Fruit fly (Drosophila melanogaster) whole organism, embryonic: Measurements from ENCODE around the gene CG2818.
A peak's percentile ranks its signal among the peaks of the same experiment; 100 is the strongest.

ENCODE experiments used
- Abd-B ChIP-seq: fragments of 200-800 bp; sonication (Bioruptor generic); optimal IDR thresholded peaks from 2 replicates; lab custom pipeline; 2018; ENCODE audit warnings: missing biosample characterization, mild to moderate bottlenecking, missing genetic modification characterization, moderate library complexity
- Atf6 ChIP-seq: fragments of 200-800 bp; sonication (Bioruptor generic); IDR thresholded peaks from 2 replicates; pipeline ENCODE4 v1.3.6; 2022; ENCODE audit warnings: missing biosample characterization, missing genetic modification characterization
- BtbVII ChIP-seq: fragments of 200-800 bp; sonication (Bioruptor generic); optimal IDR thresholded peaks from 3 replicates; lab custom pipeline; 2017; ENCODE audit warnings: missing biosample characterization, mild to moderate bottlenecking, missing genetic modification characterization
- Bteb2 ChIP-seq: fragments of 200-800 bp; sonication (Bioruptor generic); optimal IDR thresholded peaks from 2 replicates; lab custom pipeline; 2016; ENCODE audit warnings: missing biosample characterization, missing genetic modification characterization
- CG10366 ChIP-seq: fragments of 200-800 bp; sonication (Bioruptor generic); IDR thresholded peaks from 2 replicates; pipeline ENCODE4 v1.3.6; 2022; ENCODE audit warnings: missing biosample characterization, missing genetic modification characterization
- CG10565 ChIP-seq: fragments of 200-800 bp; sonication (Bioruptor generic); optimal IDR thresholded peaks from 3 replicates; lab custom pipeline; 2016; ENCODE audit warnings: missing biosample characterization, mild to moderate bottlenecking, missing genetic modification characterization
- CG13424 ChIP-seq: fragments of 200-800 bp; sonication (Bioruptor generic); optimal IDR thresholded peaks from 2 replicates; lab custom pipeline; 2019; ENCODE audit warnings: missing biosample characterization, mild to moderate bottlenecking, missing genetic modification characterization, moderate library complexity
- CG14441 ChIP-seq: fragments of 200-800 bp; sonication (Bioruptor generic); IDR thresholded peaks from 2 replicates; pipeline ENCODE4 v1.3.6; 2022; ENCODE audit warnings: missing biosample characterization, missing genetic modification characterization
- CG15269 ChIP-seq: fragments of 200-800 bp; sonication (Bioruptor generic); optimal IDR thresholded peaks from 2 replicates; lab custom pipeline; 2018; ENCODE audit warnings: missing biosample characterization, mild to moderate bottlenecking, missing genetic modification characterization, moderate library complexity
- CG2129 ChIP-seq: fragments of 200-800 bp; sonication (Bioruptor generic); IDR thresholded peaks from 2 replicates; pipeline ENCODE4 v1.3.6; 2022; ENCODE audit warnings: missing biosample characterization, missing genetic modification characterization; ENCODE audit not compliant: partially characterized antibody
- CG2712 ChIP-seq: fragments of 200-800 bp; optimal IDR thresholded peaks from 3 replicates; lab custom pipeline; 2019; ENCODE audit warnings: missing biosample characterization, mild to moderate bottlenecking, missing genetic modification characterization, moderate library complexity
- CG34224 ChIP-seq: fragments of 200-800 bp; sonication (Bioruptor generic); IDR thresholded peaks from 3 replicates; pipeline ENCODE4 v1.3.6; 2022; ENCODE audit warnings: missing biosample characterization, missing genetic modification characterization; ENCODE audit not compliant: partially characterized antibody
- CG4424 ChIP-seq: fragments of 200-800 bp; sonication (Bioruptor generic); optimal IDR thresholded peaks from 3 replicates; lab custom pipeline; 2016; ENCODE audit warnings: missing biosample characterization, missing genetic modification characterization
- CG5245 ChIP-seq: fragments of 200-800 bp; sonication (Bioruptor generic); optimal IDR thresholded peaks from 3 replicates; lab custom pipeline; 2016; ENCODE audit warnings: missing biosample characterization, missing genetic modification characterization
- CG8765 ChIP-seq: fragments of 200-800 bp; sonication (Bioruptor generic); IDR thresholded peaks from 2 replicates; pipeline ENCODE4 v1.3.6; 2022; ENCODE audit warnings: missing biosample characterization, missing genetic modification characterization
- CkIIα-i1 ChIP-seq: fragments of 200-800 bp; sonication (Bioruptor generic); IDR thresholded peaks from 2 replicates; pipeline ENCODE4 v1.3.6; 2022; ENCODE audit warnings: missing biosample characterization, missing genetic modification characterization
- GATAe ChIP-seq: fragments of 200-800 bp; sonication (Bioruptor generic); conservative IDR thresholded peaks from 2 replicates; pipeline ENCODE4 v1.3.6; 2022; ENCODE audit warnings: missing biosample characterization, missing genetic modification characterization
- HLH3B ChIP-seq: fragments of 200-800 bp; sonication (Bioruptor generic); IDR thresholded peaks from 2 replicates; pipeline ENCODE4 v1.3.6; 2022; ENCODE audit warnings: missing biosample characterization, missing genetic modification characterization
- HLH54F ChIP-seq: fragments of 200-800 bp; sonication (Bioruptor generic); optimal IDR thresholded peaks from 3 replicates; lab custom pipeline; 2016; ENCODE audit warnings: missing biosample characterization, missing genetic modification characterization
- Hand ChIP-seq: fragments of 200-800 bp; sonication (Bioruptor generic); optimal IDR thresholded peaks from 2 replicates; lab custom pipeline; 2017; ENCODE audit warnings: mild to moderate bottlenecking, missing biosample characterization, missing genetic modification reagents, missing genetic modification characterization
- Hmr ChIP-seq: fragments of 200-800 bp; sonication (Bioruptor generic); optimal IDR thresholded peaks from 3 replicates; lab custom pipeline; 2017; ENCODE audit warnings: mild to moderate bottlenecking, missing biosample characterization, missing genetic modification reagents, missing genetic modification characterization
- Hsf ChIP-seq: fragments of 200-800 bp; sonication (Bioruptor generic); optimal IDR thresholded peaks from 3 replicates; lab custom pipeline; 2016; ENCODE audit warnings: missing biosample characterization, missing genetic modification characterization
- NFAT ChIP-seq: fragments of 200-800 bp; sonication (Bioruptor generic); IDR thresholded peaks from 2 replicates; pipeline ENCODE4 v1.3.6; 2022; ENCODE audit warnings: missing biosample characterization, missing genetic modification characterization
- Ravus ChIP-seq: fragments of 200-800 bp; sonication (Bioruptor generic); IDR thresholded peaks from 2 replicates; pipeline ENCODE4 v1.3.6; 2022; ENCODE audit warnings: missing biosample characterization, missing genetic modification characterization
- Sin3A ChIP-seq: fragments of >200 bp; optimal IDR thresholded peaks from 2 replicates; lab custom pipeline; 2018
- Stat92E ChIP-seq, 3 experiments: fragments of >200 bp in 2 of 3; fragments of 200-800 bp in 1 of 3; sonication (Bioruptor generic) in 1 of 3; optimal IDR thresholded peaks; 2 replicates each; lab custom pipeline; 2017 to 2019; ENCODE audit warnings: missing biosample characterization in 3 of 3, missing genetic modification characterization in 3 of 3, mild to moderate bottlenecking in 1 of 3, moderate library complexity in 1 of 3
- Xbp1 ChIP-seq: fragments of 200-800 bp; sonication (Bioruptor generic); optimal IDR thresholded peaks from 3 replicates; lab custom pipeline; 2016; ENCODE audit warnings: missing biosample characterization, mild to moderate bottlenecking, missing genetic modification characterization
- Xrp1 ChIP-seq: fragments of 200-800 bp; sonication (Bioruptor generic); IDR thresholded peaks from 2 replicates; pipeline ENCODE4 v1.3.6; 2022; ENCODE audit warnings: missing biosample characterization, missing genetic modification characterization
- cato ChIP-seq: fragments of 200-800 bp; sonication (Bioruptor generic); optimal IDR thresholded peaks from 2 replicates; lab custom pipeline; 2016; ENCODE audit warnings: missing biosample characterization, missing genetic modification characterization, borderline replicate concordance
- chn ChIP-seq: fragments of 200-800 bp; sonication (Bioruptor generic); optimal IDR thresholded peaks from 2 replicates; lab custom pipeline; 2016; ENCODE audit warnings: missing biosample characterization, missing genetic modification characterization
- ci ChIP-seq: fragments of 200-800 bp; sonication (Bioruptor generic); IDR thresholded peaks from 3 replicates; pipeline ENCODE4 v1.3.6; 2022; ENCODE audit warnings: missing biosample characterization, missing genetic modification characterization
- dmrt99B ChIP-seq: fragments of 200-800 bp; sonication (Bioruptor generic); optimal IDR thresholded peaks from 2 replicates; lab custom pipeline; 2018; ENCODE audit warnings: missing biosample characterization, mild to moderate bottlenecking, missing genetic modification characterization, moderate library complexity
- esg ChIP-seq: fragments of 200-800 bp; sonication (Bioruptor generic); conservative IDR thresholded peaks from 2 replicates; pipeline ENCODE4 v1.3.6; 2022; ENCODE audit warnings: missing biosample characterization, missing genetic modification characterization
- fd96Cb ChIP-seq: fragments of 200-800 bp; sonication (Bioruptor generic); optimal IDR thresholded peaks from 2 replicates; lab custom pipeline; 2018; ENCODE audit warnings: missing biosample characterization, mild to moderate bottlenecking, missing genetic modification characterization, moderate library complexity
- gt ChIP-seq: fragments of 200-800 bp; sonication (Bioruptor generic); IDR thresholded peaks from 2 replicates; pipeline ENCODE4 v1.3.6; 2022; ENCODE audit warnings: missing biosample characterization, missing genetic modification characterization
- hbn ChIP-seq: fragments of 200-800 bp; sonication (Bioruptor generic); IDR thresholded peaks from 2 replicates; pipeline ENCODE4 v1.3.6; 2022; ENCODE audit warnings: missing biosample characterization, missing genetic modification characterization; ENCODE audit not compliant: partially characterized antibody
- hkb ChIP-seq, 2 experiments: fragments of 200-800 bp in 1 of 2; fragments of >200 bp in 1 of 2; sonication (Bioruptor generic) in 1 of 2; IDR thresholded peaks in 1 of 2; optimal IDR thresholded peaks in 1 of 2; 2 replicates each; pipeline versions ENCODE4 v1.3.6 to Lab custom; 2017 to 2022; ENCODE audit warnings: missing biosample characterization in 1 of 2, missing genetic modification characterization in 1 of 2
- ind ChIP-seq: fragments of 200-800 bp; sonication (Bioruptor generic); optimal IDR thresholded peaks from 3 replicates; lab custom pipeline; 2016; ENCODE audit warnings: missing biosample characterization, missing genetic modification characterization
- lmd ChIP-seq: fragments of 200-800 bp; sonication (Bioruptor generic); IDR thresholded peaks from 2 replicates; pipeline ENCODE4 v1.3.6; 2022; ENCODE audit warnings: missing biosample characterization, missing genetic modification characterization
- nerfin-2 ChIP-seq: fragments of 200-800 bp; sonication (Bioruptor generic); IDR thresholded peaks from 2 replicates; pipeline ENCODE4 v1.3.6; 2022; ENCODE audit warnings: missing biosample characterization, missing genetic modification characterization; ENCODE audit not compliant: partially characterized antibody
- phol ChIP-seq: fragments of 200-800 bp; sonication (Bioruptor generic); optimal IDR thresholded peaks from 3 replicates; lab custom pipeline; 2018; ENCODE audit warnings: missing biosample characterization, mild to moderate bottlenecking, missing genetic modification characterization, moderate library complexity
- slbo ChIP-seq: fragments of 200-800 bp; sonication (Bioruptor generic); IDR thresholded peaks from 2 replicates; pipeline ENCODE4 v1.3.6; 2022; ENCODE audit warnings: missing biosample characterization, missing genetic modification characterization
- slp2 ChIP-seq: fragments of 200-800 bp; sonication (Bioruptor generic); optimal IDR thresholded peaks from 2 replicates; lab custom pipeline; 2016; ENCODE audit warnings: missing biosample characterization, missing genetic modification characterization
- sug ChIP-seq: fragments of 200-800 bp; optimal IDR thresholded peaks from 2 replicates; lab custom pipeline; 2019; ENCODE audit warnings: missing biosample characterization, mild to moderate bottlenecking, missing genetic modification characterization, moderate library complexity
- tna ChIP-seq: fragments of 200-800 bp; sonication (Bioruptor generic); IDR thresholded peaks from 2 replicates; pipeline ENCODE4 v1.3.6; 2022; ENCODE audit warnings: missing biosample characterization, missing genetic modification characterization; ENCODE audit not compliant: partially characterized antibody
- wdn ChIP-seq: fragments of 200-800 bp; sonication (Bioruptor generic); IDR thresholded peaks from 2 replicates; pipeline ENCODE4 v1.3.6; 2022; ENCODE audit warnings: missing biosample characterization, missing genetic modification characterization
- zf30C ChIP-seq: fragments of 200-800 bp; sonication (Bioruptor generic); optimal IDR thresholded peaks from 3 replicates; lab custom pipeline; 2018; ENCODE audit warnings: missing biosample characterization, mild to moderate bottlenecking, missing genetic modification characterization
- zfh1 ChIP-seq: fragments of 200-800 bp; sonication (Bioruptor generic); IDR thresholded peaks from 3 replicates; pipeline ENCODE4 v1.3.6; 2022; ENCODE audit warnings: missing biosample characterization, missing genetic modification characterization
- zfh2 ChIP-seq: fragments of 200-800 bp; sonication (Bioruptor generic); optimal IDR thresholded peaks from 2 replicates; lab custom pipeline; 2016; ENCODE audit warnings: missing biosample characterization, missing genetic modification characterization

Gene CG2818

dm6 chr2L:3754835-3755547 lies 41.8 kb downstream of the CG2818 start (continued):
- TF ChIP-seq CG13424 (tag; lab: Kevin White, UChicago) (peak; percentile 41), CG15269 (tag; lab: Kevin White, UChicago) (peak; percentile 54), zfh2 (GFP tag; lab: Kevin White, UChicago) (peak; percentile 5), phol (tag; lab: Kevin White, UChicago) (peak; percentile 7), Hsf (peak; percentile 7), NFAT (GFP tag; lab: Robert Waterston, UW) (peak; percentile 19; the same call in 1 of the 2 replicates), sug (tag; lab: Kevin White, UChicago) (no peak), Bteb2 (GFP tag; lab: Kevin White, UChicago) (peak; percentile 2), Xbp1 (GFP tag; lab: Kevin White, UChicago) (peak; percentile 10), zf30C (GFP tag; lab: Kevin White, UChicago) (no peak), lmd (GFP tag; lab: Robert Waterston, UW) (peak; percentile 25; the same call in 1 of the 2 replicates), CG2712 (tag; lab: Kevin White, UChicago) (no peak), HLH54F (GFP tag; lab: Kevin White, UChicago) (peak; percentile 2), ci (GFP tag; lab: Robert Waterston, UW) (peak; percentile 38; the same call in 1 of the 3 replicates), Atf6 (GFP tag; lab: Robert Waterston, UW) (peak; percentile 68), Sin3A (lab: Kevin White, UChicago) (no peak), gt (GFP tag; lab: Robert Waterston, UW) (no peak), CG34224 (GFP tag; lab: Robert Waterston, UW) (no peak), slbo (GFP tag; lab: Robert Waterston, UW) (peak; percentile 64), CG10565 (GFP tag; lab: Kevin White, UChicago) (no peak), GATAe (no peak), CG14441 (GFP tag; lab: Robert Waterston, UW) (peak; percentile 36), tna (GFP tag; lab: Robert Waterston, UW) (no peak), hkb (optimal IDR thresholded peaks at IDR 0.05; lab: Kevin White, UChicago) (no peak), hkb (GFP tag; IDR thresholded peaks at IDR 0.05; lab: Robert Waterston, UW) (peak; percentile 64), Abd-B (GFP tag; lab: Kevin White, UChicago) (no peak), BtbVII (GFP tag; lab: Kevin White, UChicago) (peak; percentile 13), hbn (GFP tag; lab: Robert Waterston, UW) (no peak), slp2 (GFP tag; lab: Kevin White, UChicago) (no peak), dmrt99B (peak; percentile 53), Xrp1 (GFP tag; lab: Robert Waterston, UW) (peak; percentile 42; the same call in 1 of the 2 replicates), cato (GFP tag; lab: Kevin White, UChicago) (no peak), HLH3B (GFP tag; lab: Robert Waterston, UW) (peak; percentile 24; the same call in 1 of the 2 replicates), CkIIα-i1 (GFP tag; lab: Robert Waterston, UW) (no peak), CG10366 (GFP tag; lab: Robert Waterston, UW) (0 out of 2 replicates have a peak, but pooled peaks have one; percentile 7), fd96Cb (no peak), nerfin-2 (GFP tag; lab: Robert Waterston, UW) (no peak), ind (GFP tag; lab: Kevin White, UChicago) (peak; percentile 19), Stat92E (GFP tag; optimal IDR thresholded peaks at IDR 0.05; lab: Kevin White, UChicago) (no peak), chn (no peak), zfh1 (GFP tag; lab: Robert Waterston, UW) (no peak), wdn (GFP tag; lab: Robert Waterston, UW) (0 out of 2 replicates have a peak, but pooled peaks have one; percentile 20), CG5245 (GFP tag; lab: Kevin White, UChicago) (no peak), Hand (GFP tag; lab: Kevin White, UChicago) (peak; percentile 63), Hmr (peak; percentile 81), CG4424 (GFP tag; lab: Kevin White, UChicago) (peak; percentile 13), CG2129 (GFP tag; lab: Robert Waterston, UW) (no peak), CG8765 (no peak), esg (GFP tag; lab: Robert Waterston, UW) (no peak), Ravus (GFP tag; lab: Robert Waterston, UW) (no peak)
